Worm (Caenorhabditis elegans): ENCODE data around the gene clec-88.

Gene clec-88

ce11 chrII:6403233-6403632, 37.7 kb downstream of the clec-88 start, which contains the start of gene T25D10.1:
TSS of gene T25D10.1 (plus strand) at chrII:6403401.
- TF ChIP-seq tbx-37 (GFP tag; conservative IDR thresholded peaks at IDR 0.05) (no peak), hmg-4 (GFP tag; optimal IDR thresholded peaks at IDR 0.05) (no peak), ets-7 (tag; optimal IDR thresholded peaks at IDR 0.05) (no peak), ceh-36 (tag; optimal IDR thresholded peaks at IDR 0.05) (no peak), sea-1 (GFP tag; conservative IDR thresholded peaks at IDR 0.05) (no peak), flt-1 (GFP tag; IDR thresholded peaks at IDR 0.05) (no peak), ceh-13 (GFP tag; optimal IDR thresholded peaks at IDR 0.05) (no peak), scrt-1 (GFP tag; IDR thresholded peaks at IDR 0.05) (no peak), tra-4 (tag; optimal IDR thresholded peaks at IDR 0.05) (no peak), hmbx-1 (tag; optimal IDR thresholded peaks at IDR 0.05) (no peak), ama-1 (optimal IDR thresholded peaks at IDR 0.05) (no peak), B0310.2 (tag; optimal IDR thresholded peaks at IDR 0.05) (no peak), tbx-11 (GFP tag; IDR thresholded peaks at IDR 0.05) (no peak), pes-1 (GFP tag; IDR thresholded peaks at IDR 0.05) (no peak), hnd-1 (tag; optimal IDR thresholded peaks at IDR 0.05) (no peak), aly-1 (tag; optimal IDR thresholded peaks at IDR 0.05) (no peak), F13C5.2 (tag; optimal IDR thresholded peaks at IDR 0.05) (no peak)

- TF ChIP-seq aly-1 (tag; optimal IDR thresholded peaks at IDR 0.05) (no peak), F13C5.2 (tag; optimal IDR thresholded peaks at IDR 0.05) (no peak), ama-1 (optimal IDR thresholded peaks at IDR 0.05) (no peak), ets-7 (tag; optimal IDR thresholded peaks at IDR 0.05) (no peak), sea-1 (GFP tag; conservative IDR thresholded peaks at IDR 0.05) (no peak), scrt-1 (GFP tag; IDR thresholded peaks at IDR 0.05) (no peak)
Observed at ce11 chrII:6407279-6407678, 41.8 kb downstream of the clec-88 start, which contains the start of gene spp-11. TSS of gene spp-11 (minus strand) at chrII:6407379.

- TF ChIP-seq hmg-4 (GFP tag; optimal IDR thresholded peaks at IDR 0.05) (peak; percentile 54), pes-1 (GFP tag; IDR thresholded peaks at IDR 0.05) (no peak)
Observed at ce11 chrII:6409098-6409497, 43.6 kb downstream of the clec-88 start.

ce11 chrII:6410181-6410580, 44.7 kb downstream of the clec-88 start, which contains the start of gene T25D10.4:
TSS of gene T25D10.4 (minus strand) at chrII:6410281.
- TF ChIP-seq F13C5.2 (tag; optimal IDR thresholded peaks at IDR 0.05) (no peak), ets-7 (tag; optimal IDR thresholded peaks at IDR 0.05) (no peak), hnd-1 (tag; optimal IDR thresholded peaks at IDR 0.05) (no peak), sea-1 (GFP tag; conservative IDR thresholded peaks at IDR 0.05) (no peak), ceh-36 (tag; optimal IDR thresholded peaks at IDR 0.05) (no peak), tra-4 (tag; optimal IDR thresholded peaks at IDR 0.05) (no peak), tbx-37 (GFP tag; conservative IDR thresholded peaks at IDR 0.05) (no peak)

- TF ChIP-seq ceh-13 (GFP tag; optimal IDR thresholded peaks at IDR 0.05) (no peak), hmg-4 (GFP tag; optimal IDR thresholded peaks at IDR 0.05) (peak; percentile 61), scrt-1 (GFP tag; IDR thresholded peaks at IDR 0.05) (peak; percentile 25; the same call in 1 of the 2 replicates), ets-7 (tag; optimal IDR thresholded peaks at IDR 0.05) (peak; percentile 78)
Observed at ce11 chrII:6411660-6412451, 46.3 kb downstream of the clec-88 start.

- no peak for TF ChIP-seq ets-7 (tag; optimal IDR thresholded peaks at IDR 0.05)
- no peak for TF ChIP-seq ceh-36 (tag; optimal IDR thresholded peaks at IDR 0.05)
- no peak for TF ChIP-seq B0310.2 (tag; optimal IDR thresholded peaks at IDR 0.05)
Observed at ce11 chrII:6413788-6414187, 48.3 kb downstream of the clec-88 start.

All from whole organism, early embryonic.